Worm (Caenorhabditis elegans) whole organism, late embryonic: ENCODE measurements around the gene K03H6.4.

Experiments
- F13H6.1 ChIP-seq: sonication (generic microtip); optimal IDR thresholded peaks from 2 replicates; lab custom pipeline; 2016; ENCODE audit warnings: missing genetic modification characterization, missing compliant biosample characterization
- K09A11.1 ChIP-seq: sonication (generic microtip); optimal IDR thresholded peaks from 2 replicates; lab custom pipeline; 2017; ENCODE audit warnings: antibody characterized with exemption, mild to moderate bottlenecking, missing genetic modification characterization, missing compliant biosample characterization; ENCODE audit not compliant: insufficient read depth
- Y22D7AL.16 ChIP-seq: sonication (generic microtip); optimal IDR thresholded peaks from 2 replicates; lab custom pipeline; 2016; ENCODE audit warnings: missing genetic modification characterization, missing compliant biosample characterization
- ama-1 ChIP-seq: fragments of 150-350 bp; optimal IDR thresholded peaks from 2 replicates; lab custom pipeline; 2014
- ceh-18 ChIP-seq: sonication (generic microtip); optimal IDR thresholded peaks from 2 replicates; lab custom pipeline; 2016; ENCODE audit warnings: missing genetic modification characterization, missing compliant biosample characterization
- ceh-22 ChIP-seq: sonication (generic microtip); optimal IDR thresholded peaks from 2 replicates; lab custom pipeline; 2017; ENCODE audit warnings: missing biosample characterization, missing genetic modification characterization
- ceh-30 ChIP-seq: fragments of 150-350 bp; optimal IDR thresholded peaks from 2 replicates; lab custom pipeline; 2014; ENCODE audit warnings: missing biosample characterization, missing genetic modification characterization
- ceh-31 ChIP-seq: sonication (generic microtip); optimal IDR thresholded peaks from 2 replicates; lab custom pipeline; 2016; ENCODE audit warnings: missing genetic modification characterization, missing compliant biosample characterization
- ceh-34 ChIP-seq: sonication (generic microtip); optimal IDR thresholded peaks from 2 replicates; lab custom pipeline; 2016; ENCODE audit warnings: mild to moderate bottlenecking, missing genetic modification characterization, missing compliant biosample characterization
- ceh-45 ChIP-seq: fragments of 200-800 bp; sonication (Bioruptor generic); IDR thresholded peaks from 2 replicates; pipeline ENCODE4 v1.3.6; 2022; ENCODE audit warnings: missing genetic modification reagents, missing genetic modification characterization, missing compliant biosample characterization
- ceh-9 ChIP-seq: sonication (generic microtip); optimal IDR thresholded peaks from 2 replicates; lab custom pipeline; 2016; ENCODE audit warnings: mild to moderate bottlenecking, missing genetic modification characterization, inconsistent platforms, missing compliant biosample characterization
- dmd-4 ChIP-seq: sonication (generic microtip); optimal IDR thresholded peaks from 2 replicates; lab custom pipeline; 2016; ENCODE audit warnings: borderline replicate concordance, missing genetic modification characterization, missing compliant biosample characterization
- dve-1 ChIP-seq: sonication (generic microtip); optimal IDR thresholded peaks from 2 replicates; lab custom pipeline; 2017; ENCODE audit warnings: antibody characterized with exemption, mild to moderate bottlenecking, missing genetic modification characterization, missing compliant biosample characterization
- ets-4 ChIP-seq: sonication (generic microtip); optimal IDR thresholded peaks from 2 replicates; lab custom pipeline; 2016; ENCODE audit warnings: missing genetic modification characterization, missing compliant biosample characterization
- eyg-1 ChIP-seq: sonication (generic microtip); optimal IDR thresholded peaks from 2 replicates; lab custom pipeline; 2016; ENCODE audit warnings: missing genotype, missing genetic modification characterization, missing compliant biosample characterization
- fax-1 ChIP-seq: sonication (generic microtip); optimal IDR thresholded peaks from 2 replicates; lab custom pipeline; 2016; ENCODE audit warnings: missing genotype, missing genetic modification characterization, missing compliant biosample characterization
- fkh-6 ChIP-seq: sonication (generic microtip); optimal IDR thresholded peaks from 2 replicates; lab custom pipeline; 2016; ENCODE audit warnings: missing genetic modification characterization, missing compliant biosample characterization
- hlh-13 ChIP-seq: fragments of 200-800 bp; sonication (Bioruptor generic); optimal IDR thresholded peaks from 2 replicates; lab custom pipeline; 2018; ENCODE audit warnings: mild to moderate bottlenecking, missing genetic modification characterization, missing compliant biosample characterization
- hlh-15 ChIP-seq: sonication (generic microtip); optimal IDR thresholded peaks from 2 replicates; lab custom pipeline; 2016; ENCODE audit warnings: missing genetic modification characterization, missing compliant biosample characterization
- hlh-30 ChIP-seq: sonication (generic microtip); optimal IDR thresholded peaks from 2 replicates; lab custom pipeline; 2017; ENCODE audit warnings: antibody characterized with exemption, missing genetic modification characterization, missing compliant biosample characterization; ENCODE audit not compliant: insufficient read depth
- lim-6 ChIP-seq: sonication (generic microtip); optimal IDR thresholded peaks from 2 replicates; lab custom pipeline; 2016; ENCODE audit warnings: missing genetic modification characterization, missing compliant biosample characterization
- lin-11 ChIP-seq: fragments of 200-800 bp; sonication (Bioruptor generic); optimal IDR thresholded peaks from 2 replicates; lab custom pipeline; 2018; ENCODE audit warnings: mild to moderate bottlenecking, missing genetic modification characterization, missing compliant biosample characterization
- nhr-11 ChIP-seq: fragments of 150-350 bp; optimal IDR thresholded peaks from 2 replicates; lab custom pipeline; 2014; ENCODE audit warnings: missing biosample characterization, missing genetic modification characterization
- nhr-232 ChIP-seq: sonication (generic microtip); optimal IDR thresholded peaks from 2 replicates; lab custom pipeline; 2016; ENCODE audit warnings: missing genetic modification characterization, missing compliant biosample characterization
- pax-1 ChIP-seq: fragments of 150-350 bp; optimal IDR thresholded peaks from 2 replicates; lab custom pipeline; 2014; ENCODE audit warnings: missing biosample characterization, missing genetic modification characterization
- pha-2 ChIP-seq: sonication (generic microtip); optimal IDR thresholded peaks from 2 replicates; lab custom pipeline; 2017; ENCODE audit warnings: mild to moderate bottlenecking, missing genetic modification characterization, missing compliant biosample characterization
- pha-4 ChIP-seq: fragments of 150-350 bp; optimal IDR thresholded peaks from 2 replicates; lab custom pipeline; 2018; ENCODE audit warnings: missing biosample characterization, missing genetic modification reagents, missing genetic modification characterization
- pqm-1 ChIP-seq: sonication (generic microtip); optimal IDR thresholded peaks from 2 replicates; lab custom pipeline; 2016; ENCODE audit warnings: missing genetic modification characterization, missing compliant biosample characterization
- pros-1 ChIP-seq: fragments of 150-350 bp; optimal IDR thresholded peaks from 2 replicates; lab custom pipeline; 2014; ENCODE audit warnings: missing biosample characterization, missing genetic modification reagents, missing genetic modification characterization
- sox-2 ChIP-seq: fragments of 200-800 bp; sonication (Bioruptor generic); IDR thresholded peaks from 2 replicates; pipeline ENCODE4 v1.3.6; 2022; ENCODE audit warnings: missing genetic modification reagents, missing genetic modification characterization, missing compliant biosample characterization
- sox-4 ChIP-seq: sonication (generic microtip); optimal IDR thresholded peaks from 2 replicates; lab custom pipeline; 2017; ENCODE audit warnings: mild to moderate bottlenecking, missing genetic modification characterization, inconsistent platforms, missing compliant biosample characterization
- syd-9 ChIP-seq: sonication (generic microtip); optimal IDR thresholded peaks from 2 replicates; lab custom pipeline; 2016; ENCODE audit warnings: mild to moderate bottlenecking, missing genetic modification characterization, moderate library complexity, missing compliant biosample characterization
- tbx-2 ChIP-seq: sonication (generic microtip); optimal IDR thresholded peaks from 2 replicates; lab custom pipeline; 2016; ENCODE audit warnings: missing genetic modification characterization, missing compliant biosample characterization
- unc-3 ChIP-seq, 2 experiments: fragments of 200-800 bp in 1 of 2; sonication (Bioruptor generic) in 1 of 2; sonication (generic microtip) in 1 of 2; conservative IDR thresholded peaks in 1 of 2; optimal IDR thresholded peaks in 1 of 2; 2 replicates each; pipeline versions ENCODE4 v1.3.6 to Lab custom; 2016 to 2022; ENCODE audit warnings: missing compliant biosample characterization in 2 of 2, missing genetic modification characterization in 2 of 2, missing genetic modification reagents in 1 of 2
- unc-55 ChIP-seq: sonication (generic microtip); optimal IDR thresholded peaks from 2 replicates; lab custom pipeline; 2017; ENCODE audit warnings: missing biosample characterization, missing genetic modification reagents, missing genetic modification characterization
- unc-86 ChIP-seq: sonication (generic microtip); optimal IDR thresholded peaks from 2 replicates; lab custom pipeline; 2016; ENCODE audit warnings: missing genetic modification characterization, missing compliant biosample characterization
- ztf-16 ChIP-seq: sonication (generic microtip); optimal IDR thresholded peaks from 2 replicates; lab custom pipeline; 2017; ENCODE audit warnings: missing genetic modification characterization, missing compliant biosample characterization

K03H6.4 gene

ce11 chrIV:1478649-1479048 lies 42.5 kb downstream of the K03H6.4 start:
- no peak for TF ChIP-seq Y22D7AL.16 (tag; lab: Kevin White, UChicago)
- no peak for TF ChIP-seq pax-1 (tag; lab: Kevin White, UChicago)
- TF ChIP-seq eyg-1: no peak
- no peak for TF ChIP-seq pha-2 (tag; lab: Kevin White, UChicago)
- no peak for TF ChIP-seq syd-9 (tag; lab: Kevin White, UChicago)
- TF ChIP-seq hlh-30 (tag; lab: Kevin White, UChicago): no peak
- TF ChIP-seq, all 69 proteins: peak for 0

DNA sequence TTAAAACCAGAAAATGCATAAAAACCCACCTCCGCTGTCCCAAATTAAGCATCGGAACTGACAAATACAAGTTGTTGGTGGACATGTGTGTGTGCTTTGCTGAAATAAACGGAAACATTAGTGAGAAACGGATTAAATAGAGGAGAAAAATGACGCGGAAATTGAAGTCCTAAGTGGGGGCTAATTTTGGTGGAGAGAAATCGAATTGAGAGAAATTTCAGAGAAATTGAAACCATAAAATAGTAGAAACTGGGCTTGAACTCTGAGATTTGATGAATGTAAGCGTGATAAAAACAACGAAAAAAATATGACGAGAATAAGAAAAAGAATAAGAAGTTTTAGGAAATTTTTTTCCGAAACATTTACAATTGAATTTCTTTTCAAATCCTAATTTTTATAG lies 46.1 kb downstream of the K03H6.4 start, which contains the start of gene Y77E11A.12:
Y77E11A.12 (minus strand) TSS at position 101 of the 400 bp plus-strand sequence.
- no peak for TF ChIP-seq hlh-15 (tag; lab: Kevin White, UChicago)
- no peak for TF ChIP-seq fax-1 (tag; lab: Kevin White, UChicago)
- TF ChIP-seq nhr-232 (tag; lab: Kevin White, UChicago): no peak
- TF ChIP-seq hlh-13 (GFP tag; lab: Kevin White, UChicago): no peak
- TF ChIP-seq lin-11 (tag; lab: Kevin White, UChicago): no peak
- no peak for TF ChIP-seq pqm-1 (tag; lab: Kevin White, UChicago)

DNA sequence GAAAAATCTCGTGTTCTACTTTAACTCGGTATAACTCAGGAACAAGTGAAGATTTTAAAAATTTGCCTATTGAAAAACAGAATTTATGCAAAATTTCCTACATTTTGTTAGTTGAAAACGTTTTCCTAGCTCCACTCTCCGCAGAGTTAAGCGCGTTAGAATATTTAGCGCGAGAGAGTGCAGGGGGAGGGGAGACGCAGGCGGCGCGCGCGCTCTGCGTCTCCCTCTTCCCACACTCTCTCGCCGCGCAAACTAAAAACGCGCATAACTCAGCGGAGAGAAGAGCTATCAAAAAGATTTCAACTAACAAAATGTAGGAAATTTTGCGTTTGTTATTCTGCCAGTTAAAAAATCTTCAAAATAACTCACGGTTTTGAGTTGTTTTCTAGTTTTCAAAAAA lies 49.0 kb downstream of the K03H6.4 start:
- TF ChIP-seq sox-4 (no peak), fax-1 (tag; lab: Kevin White, UChicago) (no peak), lin-11 (tag; lab: Kevin White, UChicago) (no peak), ceh-18 (tag; lab: Kevin White, UChicago) (no peak), F13H6.1 (tag; lab: Kevin White, UChicago) (no peak), ceh-30 (tag; lab: Kevin White, UChicago) (no peak), fkh-6 (tag; lab: Kevin White, UChicago) (no peak), dmd-4 (no peak), ceh-9 (tag; lab: Kevin White, UChicago) (no peak), hlh-13 (GFP tag; lab: Kevin White, UChicago) (no peak), pax-1 (tag; lab: Kevin White, UChicago) (no peak), unc-3 (GFP tag; conservative IDR thresholded peaks at IDR 0.05; lab: Robert Waterston, UW) (no peak), unc-3 (tag; optimal IDR thresholded peaks at IDR 0.05; lab: Kevin White, UChicago) (no peak), ceh-34 (no peak), ceh-45 (GFP tag; lab: Robert Waterston, UW) (no peak), tbx-2 (tag; lab: Kevin White, UChicago) (no peak), nhr-11 (tag; lab: Kevin White, UChicago) (no peak)

DNA sequence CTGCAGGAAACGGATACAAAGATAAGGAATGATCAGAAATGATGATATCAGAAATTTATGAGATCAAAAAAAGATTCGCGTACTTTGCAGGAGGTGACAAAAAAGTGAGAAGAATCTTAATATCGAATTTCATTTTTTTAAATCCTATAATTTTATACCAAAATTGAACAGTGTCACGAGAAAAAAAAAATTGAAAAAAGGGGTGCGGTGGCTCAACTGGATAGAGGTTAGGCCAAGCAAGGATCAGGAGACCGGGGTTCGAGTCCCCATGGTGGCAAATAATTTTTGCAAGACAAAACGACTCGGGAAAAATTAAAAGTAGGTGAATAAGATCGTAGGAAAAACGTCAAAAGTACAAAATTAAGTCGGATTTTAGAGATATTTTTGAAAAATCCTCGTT lies 50.8 kb downstream of the K03H6.4 start:
- TF ChIP-seq sox-2 (GFP tag; lab: Robert Waterston, UW) (no peak), unc-86 (tag; lab: Kevin White, UChicago) (no peak), ceh-31 (tag; lab: Kevin White, UChicago) (no peak), dve-1 (no peak), hlh-30 (tag; lab: Kevin White, UChicago) (no peak), ama-1 (lab: Kevin White, UChicago) (no peak), ceh-22 (tag; lab: Kevin White, UChicago) (no peak), Y22D7AL.16 (tag; lab: Kevin White, UChicago) (no peak), nhr-11 (tag; lab: Kevin White, UChicago) (no peak), unc-55 (GFP tag; lab: Kevin White, UChicago) (no peak), pha-4 (tag; lab: Kevin White, UChicago) (no peak), ztf-16 (tag; lab: Kevin White, UChicago) (no peak), ceh-18 (tag; lab: Kevin White, UChicago) (no peak), ets-4 (tag; lab: Kevin White, UChicago) (no peak), pros-1 (no peak), hlh-13 (GFP tag; lab: Kevin White, UChicago) (no peak), lim-6 (tag; lab: Kevin White, UChicago) (no peak), K09A11.1 (tag; lab: Kevin White, UChicago) (no peak)
